Fruit fly (Drosophila melanogaster) whole organism, pupa: ENCODE results near the gene COX6AL2.

Source experiments
- CG12605 ChIP-seq: fragments of 200-800 bp; sonication (Bioruptor generic); IDR thresholded peaks from 2 replicates; pipeline ENCODE4 v1.3.6; 2022; ENCODE audit warnings: missing biosample characterization, missing genetic modification characterization
- CG13204 ChIP-seq: fragments of 200-800 bp; sonication (Bioruptor generic); optimal IDR thresholded peaks from 2 replicates; lab custom pipeline; 2018; ENCODE audit warnings: missing biosample characterization, mild to moderate bottlenecking, missing genetic modification characterization, moderate library complexity
- CG14655 ChIP-seq: fragments of 200-800 bp; sonication (Bioruptor generic); optimal IDR thresholded peaks from 3 replicates; lab custom pipeline; 2017; ENCODE audit warnings: mild to moderate bottlenecking, missing biosample characterization, missing genetic modification reagents, missing genetic modification characterization
- CG32121 ChIP-seq: fragments of 200-800 bp; sonication (Bioruptor generic); IDR thresholded peaks from 2 replicates; pipeline ENCODE4 v1.3.6; 2022; ENCODE audit warnings: missing biosample characterization, missing genetic modification characterization
- CG4496 ChIP-seq: fragments of 200-800 bp; sonication (Bioruptor generic); IDR thresholded peaks from 3 replicates; pipeline ENCODE4 v1.3.6; 2022; ENCODE audit warnings: missing biosample characterization, missing genetic modification characterization
- CG8301 ChIP-seq: fragments of 200-800 bp; sonication (Bioruptor generic); optimal IDR thresholded peaks from 2 replicates; lab custom pipeline; 2018; ENCODE audit warnings: missing biosample characterization, mild to moderate bottlenecking, missing genetic modification characterization
- EcR ChIP-seq: fragments of 200-800 bp; sonication (Bioruptor generic); optimal IDR thresholded peaks from 3 replicates; lab custom pipeline; 2019; ENCODE audit warnings: missing biosample characterization, missing genetic modification characterization, mild to moderate bottlenecking, moderate library complexity, missing genetic modification reagents
- Ets98B ChIP-seq: fragments of 200-800 bp; sonication (Bioruptor generic); IDR thresholded peaks from 2 replicates; pipeline ENCODE4 v1.3.6; 2022; ENCODE audit warnings: missing biosample characterization, missing genetic modification characterization
- rn ChIP-seq: fragments of 200-800 bp; sonication (Bioruptor generic); IDR thresholded peaks from 2 replicates; pipeline ENCODE4 v1.3.6; 2022; ENCODE audit warnings: missing biosample characterization, missing genetic modification characterization

DNA sequence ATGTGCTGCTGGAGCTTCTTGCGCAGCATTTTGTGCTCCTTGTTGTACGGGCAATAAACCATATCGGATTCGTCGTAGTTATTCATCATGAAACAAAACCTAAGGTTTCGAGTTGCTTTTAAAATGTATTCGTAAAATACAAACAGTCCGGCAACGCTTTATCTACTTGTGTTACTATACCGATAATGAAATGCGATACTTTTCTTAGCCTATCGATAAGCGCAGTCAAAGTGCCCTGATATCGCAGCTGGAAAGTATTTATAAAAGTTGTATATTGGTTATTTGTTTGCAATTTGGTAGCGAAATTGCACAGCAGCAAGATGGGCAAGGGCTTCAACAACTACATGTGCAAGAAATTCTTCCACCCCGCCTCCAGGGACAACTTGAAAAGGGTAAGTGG is 12.5 kb downstream of the COX6AL2 start, which contains the start of the genes arx and CG6843:
- TF ChIP-seq CG12605 (GFP tag; lab: Robert Waterston, UW), result no peak
- TF ChIP-seq CG32121 (GFP tag; lab: Robert Waterston, UW), result no peak
- no peak for TF ChIP-seq CG14655
- TF ChIP-seq Ets98B (GFP tag; lab: Robert Waterston, UW), result no peak
- no peak for TF ChIP-seq CG4496 (GFP tag; lab: Robert Waterston, UW)
- TF ChIP-seq CG8301 (tag; lab: Kevin White, UChicago), result no peak
- TF ChIP-seq CG13204 (GFP tag; lab: Kevin White, UChicago), result no peak
- TF ChIP-seq EcR, result no peak
- TF ChIP-seq rn (GFP tag; lab: Robert Waterston, UW), result no peak
